Fruit fly (Drosophila melanogaster) whole organism, embryonic: ENCODE results near the gene CG12194.

Experiments
- Adf1 ChIP-seq: fragments of 200-800 bp; sonication (Bioruptor generic); IDR thresholded peaks from 2 replicates; pipeline ENCODE4 v1.3.6; 2022; ENCODE audit warnings: missing biosample characterization, missing genetic modification characterization
- Aef1 ChIP-seq: fragments of 200-800 bp; sonication (Bioruptor generic); IDR thresholded peaks from 3 replicates; pipeline ENCODE4 v1.3.6; 2022; ENCODE audit warnings: missing biosample characterization, missing genetic modification characterization
- CG11398 ChIP-seq: fragments of 200-800 bp; sonication (Bioruptor generic); optimal IDR thresholded peaks from 2 replicates; lab custom pipeline; 2016; ENCODE audit warnings: missing biosample characterization, missing genetic modification characterization
- CG11504 ChIP-seq: fragments of 200-800 bp; sonication (Bioruptor generic); optimal IDR thresholded peaks from 3 replicates; lab custom pipeline; 2019; ENCODE audit warnings: missing biosample characterization, mild to moderate bottlenecking, missing genetic modification characterization, moderate library complexity
- CG12744 ChIP-seq: fragments of 200-800 bp; sonication (Bioruptor generic); optimal IDR thresholded peaks from 2 replicates; lab custom pipeline; 2016; ENCODE audit warnings: missing biosample characterization, missing genetic modification characterization
- CG13624 ChIP-seq: fragments of 200-800 bp; sonication (Bioruptor generic); optimal IDR thresholded peaks from 2 replicates; lab custom pipeline; 2016; ENCODE audit warnings: missing biosample characterization, missing genetic modification characterization
- CG14014 ChIP-seq: fragments of 200-800 bp; sonication (Bioruptor generic); IDR thresholded peaks from 2 replicates; pipeline ENCODE4 v1.3.6; 2022; ENCODE audit warnings: missing biosample characterization, missing genetic modification characterization
- CG1529 ChIP-seq: fragments of 200-800 bp; sonication (Bioruptor generic); optimal IDR thresholded peaks from 3 replicates; lab custom pipeline; 2018; ENCODE audit warnings: missing biosample characterization, missing genetic modification characterization
- CG1602 ChIP-seq: fragments of 200-800 bp; sonication (Bioruptor generic); optimal IDR thresholded peaks from 3 replicates; lab custom pipeline; 2016; ENCODE audit warnings: missing biosample characterization, missing genetic modification characterization
- CG18011 ChIP-seq: fragments of 200-800 bp; sonication (Bioruptor generic); optimal IDR thresholded peaks from 2 replicates; lab custom pipeline; 2017; ENCODE audit warnings: missing biosample characterization, missing genetic modification characterization, mild to moderate bottlenecking, moderate library complexity, missing genotype
- CG2678 ChIP-seq: fragments of 200-800 bp; sonication (Bioruptor generic); optimal IDR thresholded peaks from 3 replicates; lab custom pipeline; 2019; ENCODE audit warnings: missing biosample characterization, mild to moderate bottlenecking, missing genetic modification characterization, moderate library complexity
- CG42726 ChIP-seq: fragments of 200-800 bp; sonication (Bioruptor generic); IDR thresholded peaks from 2 replicates; pipeline ENCODE4 v1.3.6; 2022; ENCODE audit warnings: missing biosample characterization, missing genetic modification characterization; ENCODE audit not compliant: partially characterized antibody
- CG4282 ChIP-seq: fragments of 200-800 bp; sonication (Bioruptor generic); optimal IDR thresholded peaks from 2 replicates; lab custom pipeline; 2016; ENCODE audit warnings: missing biosample characterization, missing genetic modification characterization
- CG4820 ChIP-seq: fragments of 200-800 bp; sonication (Bioruptor generic); optimal IDR thresholded peaks from 3 replicates; lab custom pipeline; 2016; ENCODE audit warnings: missing biosample characterization, missing genetic modification characterization
- CG5245 ChIP-seq: fragments of 200-800 bp; sonication (Bioruptor generic); optimal IDR thresholded peaks from 3 replicates; lab custom pipeline; 2016; ENCODE audit warnings: missing biosample characterization, missing genetic modification characterization
- CG6175 ChIP-seq: fragments of 200-800 bp; sonication (Bioruptor generic); IDR thresholded peaks from 3 replicates; pipeline ENCODE4 v1.3.6; 2022; ENCODE audit warnings: missing biosample characterization, missing genetic modification characterization
- CG6689 ChIP-seq: fragments of 200-800 bp; sonication (Bioruptor generic); IDR thresholded peaks from 2 replicates; pipeline ENCODE4 v1.3.6; 2022; ENCODE audit warnings: missing biosample characterization, missing genetic modification characterization
- CG8089 ChIP-seq: fragments of 200-800 bp; sonication (Bioruptor generic); optimal IDR thresholded peaks from 3 replicates; lab custom pipeline; 2016; ENCODE audit warnings: missing biosample characterization, missing genetic modification characterization
- CG9215 ChIP-seq: fragments of 200-800 bp; sonication (Bioruptor generic); IDR thresholded peaks from 2 replicates; pipeline ENCODE4 v1.3.6; 2022; ENCODE audit warnings: missing biosample characterization, missing genetic modification characterization
- CG9609 ChIP-seq: fragments of 200-800 bp; sonication (Bioruptor generic); optimal IDR thresholded peaks from 3 replicates; lab custom pipeline; 2016; ENCODE audit warnings: missing biosample characterization, missing genetic modification characterization
- CoRest ChIP-seq: fragments of 200-800 bp; sonication (Bioruptor generic); optimal IDR thresholded peaks from 3 replicates; lab custom pipeline; 2018; ENCODE audit warnings: missing biosample characterization, mild to moderate bottlenecking, missing genetic modification characterization, moderate library complexity
- Dip2 ChIP-seq: fragments of 200-800 bp; sonication (Bioruptor generic); IDR thresholded peaks from 2 replicates; pipeline ENCODE4 v1.3.6; 2022; ENCODE audit warnings: missing biosample characterization, missing genetic modification characterization
- GATAe ChIP-seq: fragments of 200-800 bp; sonication (Bioruptor generic); conservative IDR thresholded peaks from 2 replicates; pipeline ENCODE4 v1.3.6; 2022; ENCODE audit warnings: missing biosample characterization, missing genetic modification characterization
- HLH54F ChIP-seq: fragments of 200-800 bp; sonication (Bioruptor generic); optimal IDR thresholded peaks from 3 replicates; lab custom pipeline; 2016; ENCODE audit warnings: missing biosample characterization, missing genetic modification characterization
- Hr78 ChIP-seq, 2 experiments: fragments of 200-800 bp in 1 of 2; fragments of >200 bp in 1 of 2; sonication (Bioruptor generic) in 1 of 2; optimal IDR thresholded peaks; 2 replicates each; lab custom pipeline; 2017 to 2019; ENCODE audit warnings: missing biosample characterization in 2 of 2, missing genetic modification characterization in 2 of 2, mild to moderate bottlenecking in 1 of 2, moderate library complexity in 1 of 2
- MBD-R2 ChIP-seq: fragments of 200-800 bp; sonication (Bioruptor generic); IDR thresholded peaks from 2 replicates; pipeline ENCODE4 v1.3.6; 2022; ENCODE audit warnings: missing biosample characterization, missing genetic modification characterization
- Med ChIP-seq: fragments of 200-800 bp; sonication (Bioruptor generic); peaks from one replicate; lab custom pipeline; 2016; ENCODE audit warnings: missing biosample characterization, missing genetic modification characterization, mild to moderate bottlenecking, inconsistent platforms, moderate library complexity
- NK7.1 ChIP-seq: fragments of 200-800 bp; sonication (Bioruptor generic); optimal IDR thresholded peaks from 3 replicates; lab custom pipeline; 2016; ENCODE audit warnings: missing biosample characterization, missing genetic modification characterization
- Nf-YC ChIP-seq: fragments of 200-800 bp; optimal IDR thresholded peaks from 3 replicates; lab custom pipeline; 2019; ENCODE audit warnings: missing biosample characterization, mild to moderate bottlenecking, missing genetic modification characterization, moderate library complexity
- Taf1 ChIP-seq: fragments of 200-800 bp; sonication (Bioruptor generic); IDR thresholded peaks from 2 replicates; pipeline ENCODE4 v1.3.6; 2022; ENCODE audit warnings: missing biosample characterization, missing genetic modification characterization
- Xrp1 ChIP-seq: fragments of 200-800 bp; sonication (Bioruptor generic); IDR thresholded peaks from 2 replicates; pipeline ENCODE4 v1.3.6; 2022; ENCODE audit warnings: missing biosample characterization, missing genetic modification characterization
- caup ChIP-seq: fragments of 200-800 bp; sonication (Bioruptor generic); optimal IDR thresholded peaks from 3 replicates; lab custom pipeline; 2017; ENCODE audit warnings: missing biosample characterization, mild to moderate bottlenecking, missing genetic modification characterization, moderate library complexity; ENCODE audit not compliant: severe bottlenecking
- chn ChIP-seq: fragments of 200-800 bp; sonication (Bioruptor generic); optimal IDR thresholded peaks from 2 replicates; lab custom pipeline; 2016; ENCODE audit warnings: missing biosample characterization, missing genetic modification characterization
- corto ChIP-seq: fragments of 200-800 bp; sonication (Bioruptor generic); optimal IDR thresholded peaks from 2 replicates; lab custom pipeline; 2016; ENCODE audit warnings: missing biosample characterization, mild to moderate bottlenecking, missing genetic modification characterization, moderate library complexity
- crc ChIP-seq: fragments of 200-800 bp; sonication (Bioruptor generic); optimal IDR thresholded peaks from 2 replicates; lab custom pipeline; 2016; ENCODE audit warnings: missing biosample characterization, missing genetic modification characterization
- croc ChIP-seq: fragments of 200-800 bp; sonication (Bioruptor generic); conservative IDR thresholded peaks from 3 replicates; pipeline ENCODE4 v1.3.6; 2022; ENCODE audit warnings: missing biosample characterization, missing genetic modification characterization
- danr ChIP-seq: fragments of 200-800 bp; sonication (Bioruptor generic); IDR thresholded peaks from 2 replicates; pipeline ENCODE4 v1.3.6; 2022; ENCODE audit warnings: missing biosample characterization, missing genetic modification characterization
- dati ChIP-seq: fragments of 200-800 bp; sonication (Bioruptor generic); IDR thresholded peaks from 2 replicates; pipeline ENCODE4 v1.3.6; 2022; ENCODE audit warnings: missing biosample characterization, missing genetic modification characterization
- dmrt99B ChIP-seq: fragments of 200-800 bp; sonication (Bioruptor generic); optimal IDR thresholded peaks from 2 replicates; lab custom pipeline; 2018; ENCODE audit warnings: missing biosample characterization, mild to moderate bottlenecking, missing genetic modification characterization, moderate library complexity
- ind ChIP-seq: fragments of 200-800 bp; sonication (Bioruptor generic); optimal IDR thresholded peaks from 3 replicates; lab custom pipeline; 2016; ENCODE audit warnings: missing biosample characterization, missing genetic modification characterization
- jigr1 ChIP-seq: fragments of 200-800 bp; sonication (Bioruptor generic); IDR thresholded peaks from 3 replicates; pipeline ENCODE4 v1.3.6; 2022; ENCODE audit warnings: missing biosample characterization, missing genetic modification characterization
- pita ChIP-seq: fragments of 200-800 bp; sonication (Bioruptor generic); optimal IDR thresholded peaks from 2 replicates; lab custom pipeline; 2017; ENCODE audit warnings: missing biosample characterization, mild to moderate bottlenecking, missing genetic modification characterization
- rib ChIP-seq: fragments of 200-800 bp; sonication (Bioruptor generic); IDR thresholded peaks from 2 replicates; pipeline ENCODE4 v1.3.6; 2022; ENCODE audit warnings: missing biosample characterization, missing genetic modification characterization
- run ChIP-seq: fragments of 200-800 bp; sonication (Bioruptor generic); optimal IDR thresholded peaks from 3 replicates; lab custom pipeline; 2018; ENCODE audit warnings: missing biosample characterization, mild to moderate bottlenecking, missing genetic modification characterization
- sna ChIP-seq: fragments of 200-800 bp; sonication (Bioruptor generic); IDR thresholded peaks from 2 replicates; pipeline ENCODE4 v1.3.6; 2022; ENCODE audit warnings: missing biosample characterization, missing genetic modification characterization; ENCODE audit not compliant: partially characterized antibody
- sug ChIP-seq: fragments of 200-800 bp; optimal IDR thresholded peaks from 2 replicates; lab custom pipeline; 2019; ENCODE audit warnings: missing biosample characterization, mild to moderate bottlenecking, missing genetic modification characterization, moderate library complexity
- trem ChIP-seq: fragments of 200-800 bp; optimal IDR thresholded peaks from 3 replicates; lab custom pipeline; 2019; ENCODE audit warnings: missing biosample characterization, mild to moderate bottlenecking, missing genetic modification characterization, moderate library complexity
- ttk ChIP-seq: fragments of 200-800 bp; sonication (Bioruptor generic); IDR thresholded peaks from 2 replicates; pipeline ENCODE4 v2.1.2; 2022; ENCODE audit warnings: missing biosample characterization, missing genetic modification characterization
- zfh2 ChIP-seq: fragments of 200-800 bp; sonication (Bioruptor generic); optimal IDR thresholded peaks from 2 replicates; lab custom pipeline; 2016; ENCODE audit warnings: missing biosample characterization, missing genetic modification characterization

CG12194 gene

DNA sequence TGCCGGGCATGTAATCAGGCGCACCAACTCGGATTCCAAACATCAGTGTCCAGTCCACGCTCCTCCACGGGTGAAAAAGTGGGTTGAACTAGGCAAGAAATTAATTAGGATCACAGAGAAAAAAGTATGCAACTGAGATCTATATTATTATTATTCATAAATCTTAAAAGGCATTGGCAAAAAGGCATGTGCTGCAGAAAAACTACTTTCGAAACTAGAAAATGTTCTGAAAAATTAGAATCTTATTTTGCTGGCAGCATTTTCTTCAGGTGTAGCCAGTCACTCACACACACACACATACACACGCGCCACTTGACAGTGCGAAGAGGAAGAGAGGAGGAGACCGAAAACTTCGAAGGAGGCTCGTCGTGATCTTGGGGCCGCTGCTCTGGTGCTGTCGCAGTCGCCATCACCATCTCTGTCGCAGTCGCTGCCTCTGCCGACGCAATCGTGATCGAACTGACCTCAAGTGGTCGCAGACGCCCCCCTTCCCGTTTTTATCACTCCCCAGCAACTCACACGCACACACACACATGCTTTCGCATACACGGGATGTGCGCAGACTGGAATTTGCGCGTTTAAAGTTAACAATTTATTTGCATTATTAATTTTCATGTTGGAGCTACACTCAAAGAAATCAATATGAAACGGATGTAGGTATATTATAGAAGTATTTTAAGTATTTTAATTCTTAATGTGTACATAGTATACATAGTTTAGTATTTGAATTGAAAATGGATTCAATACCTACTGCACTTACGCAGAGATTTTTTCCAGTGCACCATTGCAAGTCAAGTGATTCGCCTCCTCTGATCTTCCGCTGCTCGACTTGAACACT lies 49.5 kb downstream of the CG12194 start (continued):
- no peak for TF ChIP-seq CG12744 (GFP tag; lab: Kevin White, UChicago)
- TF ChIP-seq CG6175 (GFP tag; lab: Robert Waterston, UW) = peak; percentile 45; the same call in 1 of the 3 replicates
- peak; percentile 15 for TF ChIP-seq CG1529 (GFP tag; lab: Kevin White, UChicago)
- TF ChIP-seq dati = no peak
- peak; percentile 24 for TF ChIP-seq CG1602 (GFP tag; lab: Kevin White, UChicago)
- TF ChIP-seq Taf1 = peak; percentile 47; the same call in 1 of the 2 replicates
- TF ChIP-seq crc (GFP tag; lab: Kevin White, UChicago) = no peak
- TF ChIP-seq Nf-YC (tag; lab: Kevin White, UChicago) = peak; percentile 4
- peak; percentile 57 for TF ChIP-seq ttk (GFP tag; lab: Robert Waterston, UW)
- no peak for TF ChIP-seq CG4282 (GFP tag; lab: Kevin White, UChicago)
- TF ChIP-seq sug (tag; lab: Kevin White, UChicago) = no peak
- 0 out of 2 replicates have a peak, but pooled peaks have one; percentile 9 for TF ChIP-seq MBD-R2
- peak; percentile 71 for TF ChIP-seq Med (GFP tag; lab: Kevin White, UChicago)
- no peak for TF ChIP-seq Dip2 (GFP tag; lab: Robert Waterston, UW)
- peak; percentile 94 for TF ChIP-seq Adf1 (GFP tag; lab: Robert Waterston, UW)
- no peak for TF ChIP-seq caup (GFP tag; lab: Kevin White, UChicago)
- peak; percentile 23 for TF ChIP-seq run (tag; lab: Kevin White, UChicago)
- TF ChIP-seq corto = peak; percentile 87
- peak; percentile 46 for TF ChIP-seq trem
- TF ChIP-seq sna (GFP tag; lab: Robert Waterston, UW) = no peak
- TF ChIP-seq CG9215 (GFP tag; lab: Robert Waterston, UW) = peak; percentile 43
- TF ChIP-seq CG4820 (GFP tag; lab: Kevin White, UChicago) = peak; percentile 36
- TF ChIP-seq CoRest (tag; lab: Kevin White, UChicago) = peak; percentile 41
- TF ChIP-seq CG14014 (GFP tag; lab: Robert Waterston, UW) = peak; percentile 56
- TF ChIP-seq CG2678 (tag; lab: Kevin White, UChicago) = peak; percentile 68
- TF ChIP-seq zfh2 = peak; percentile 8
- peak; percentile 47 for TF ChIP-seq CG5245
- peak; percentile 66 for TF ChIP-seq dmrt99B (tag; lab: Kevin White, UChicago)
- peak in 1 of 2 experiments; percentile 70 for TF ChIP-seq Hr78 (GFP tag; optimal IDR thresholded peaks at IDR 0.05; lab: Kevin White, UChicago)
- peak; percentile 51 for TF ChIP-seq chn (GFP tag; lab: Kevin White, UChicago)
- TF ChIP-seq Aef1 (GFP tag; lab: Robert Waterston, UW) = peak; percentile 64
- TF ChIP-seq NK7.1 (GFP tag; lab: Kevin White, UChicago) = no peak
- peak; percentile 33 for TF ChIP-seq HLH54F (GFP tag; lab: Kevin White, UChicago)
- TF ChIP-seq CG8089 (GFP tag; lab: Kevin White, UChicago) = no peak
- TF ChIP-seq jigr1 (GFP tag; lab: Robert Waterston, UW) = 0 out of 3 replicates have a peak, but pooled peaks have one; percentile 45
- no peak for TF ChIP-seq CG9609 (GFP tag; lab: Kevin White, UChicago)
- no peak for TF ChIP-seq CG11398 (GFP tag; lab: Kevin White, UChicago)
- TF ChIP-seq CG18011 (GFP tag; lab: Kevin White, UChicago) = no peak
- TF ChIP-seq ind (GFP tag; lab: Kevin White, UChicago) = peak; percentile 56
- no peak for TF ChIP-seq CG13624 (GFP tag; lab: Kevin White, UChicago)
- peak; percentile 71 for TF ChIP-seq CG6689
- no peak for TF ChIP-seq CG42726 (GFP tag; lab: Robert Waterston, UW)
- peak; percentile 77 for TF ChIP-seq Xrp1
- no peak; the same call in 1 of the 2 replicates for TF ChIP-seq rib (GFP tag; lab: Robert Waterston, UW)
- peak; percentile 67 for TF ChIP-seq CG11504 (tag; lab: Kevin White, UChicago)
- peak; percentile 28; the same call in 1 of the 2 replicates for TF ChIP-seq GATAe (GFP tag; lab: Robert Waterston, UW)
- TF ChIP-seq danr (GFP tag; lab: Robert Waterston, UW) = peak; percentile 59
- TF ChIP-seq croc (GFP tag; lab: Robert Waterston, UW) = no peak
- no peak for TF ChIP-seq pita
